Worm (Caenorhabditis elegans) whole organism, L4 larva: Measurements from ENCODE around the gene php-3.

Source experiments
- F37D6.2 ChIP-seq: sonication (generic microtip); optimal IDR thresholded peaks from 2 replicates; lab custom pipeline; 2016; ENCODE audit warnings: mild to moderate bottlenecking, missing genetic modification characterization, missing compliant biosample characterization
- aha-1 ChIP-seq: fragments of 150-350 bp; peaks from one replicate; lab custom pipeline; 2014; ENCODE audit warnings: missing biosample characterization, missing genetic modification characterization
- ceh-20 ChIP-seq: fragments of 200-800 bp; sonication (Bioruptor generic); IDR thresholded peaks from 2 replicates; pipeline ENCODE4 v1.3.6; 2022; ENCODE audit warnings: missing genetic modification reagents, missing genetic modification characterization, missing compliant biosample characterization
- ceh-82 ChIP-seq: sonication (generic microtip); optimal IDR thresholded peaks from 2 replicates; lab custom pipeline; 2017; ENCODE audit warnings: missing biosample characterization, missing genetic modification characterization
- ctbp-1 ChIP-seq: fragments of 200-800 bp; sonication (Bioruptor generic); IDR thresholded peaks from 2 replicates; pipeline ENCODE4 v1.3.6; 2022; ENCODE audit warnings: missing genetic modification reagents, missing genetic modification characterization, missing compliant biosample characterization
- daf-16 ChIP-seq, 3 experiments: sonication (generic microtip); optimal IDR thresholded peaks; 2 replicates each; lab custom pipeline; 2016 to 2017; ENCODE audit warnings: missing genetic modification characterization in 3 of 3, missing genetic modification reagents in 3 of 3, mild to moderate bottlenecking in 2 of 3, missing compliant biosample characterization in 2 of 3, missing biosample characterization in 1 of 3, moderate library complexity in 1 of 3
- dmd-6 ChIP-seq: fragments of 200-800 bp; sonication (Bioruptor generic); IDR thresholded peaks from 2 replicates; pipeline ENCODE4 v1.3.6; 2022; ENCODE audit warnings: missing genetic modification reagents, missing genetic modification characterization, missing compliant biosample characterization
- dve-1 ChIP-seq: sonication (generic microtip); optimal IDR thresholded peaks from 2 replicates; lab custom pipeline; 2017; ENCODE audit warnings: antibody characterized with exemption, mild to moderate bottlenecking, missing genetic modification characterization, missing compliant biosample characterization; ENCODE audit not compliant: insufficient read depth
- egl-27 ChIP-seq: sonication (generic microtip); optimal IDR thresholded peaks from 3 replicates; lab custom pipeline; 2017; ENCODE audit warnings: missing biosample characterization, missing genetic modification reagents, missing genetic modification characterization
- fos-1 ChIP-seq: fragments of 150-350 bp; optimal IDR thresholded peaks from 2 replicates; lab custom pipeline; 2014; ENCODE audit warnings: missing biosample characterization, missing genetic modification characterization
- lin-13 ChIP-seq: fragments of 150-350 bp; optimal IDR thresholded peaks from 2 replicates; lab custom pipeline; 2014; ENCODE audit warnings: missing biosample characterization, missing genetic modification reagents, missing genetic modification characterization
- lin-38 ChIP-seq: fragments of 200-800 bp; sonication (Bioruptor generic); IDR thresholded peaks from 2 replicates; pipeline ENCODE4 v1.3.6; 2022; ENCODE audit warnings: missing genetic modification reagents, missing genetic modification characterization, missing compliant biosample characterization
- lin-39 ChIP-seq: fragments of 150-350 bp; optimal IDR thresholded peaks from 2 replicates; lab custom pipeline; 2014; ENCODE audit warnings: missing biosample characterization, missing genetic modification reagents, missing genetic modification characterization
- lsy-2 ChIP-seq, 2 experiments: fragments of 150-350 bp in 1 of 2; sonication (generic microtip) in 1 of 2; optimal IDR thresholded peaks; 2 replicates each; lab custom pipeline; 2014 to 2017; ENCODE audit warnings: missing biosample characterization in 2 of 2, missing genetic modification characterization in 2 of 2
- nhr-111 ChIP-seq: fragments of 200-800 bp; sonication (Bioruptor generic); optimal IDR thresholded peaks from 2 replicates; lab custom pipeline; 2018; ENCODE audit warnings: mild to moderate bottlenecking, missing genetic modification characterization, missing compliant biosample characterization
- nhr-28 ChIP-seq: fragments of 150-350 bp; optimal IDR thresholded peaks from 2 replicates; lab custom pipeline; 2014; ENCODE audit warnings: missing biosample characterization, missing genetic modification characterization
- nhr-41 ChIP-seq: fragments of 200-800 bp; sonication (Bioruptor generic); IDR thresholded peaks from 2 replicates; pipeline ENCODE4 v1.3.6; 2022; ENCODE audit warnings: missing genetic modification reagents, missing genetic modification characterization, missing compliant biosample characterization
- php-3 ChIP-seq: fragments of 200-800 bp; sonication (Bioruptor generic); IDR thresholded peaks from 2 replicates; pipeline ENCODE4 v1.3.6; 2022; ENCODE audit warnings: missing genetic modification reagents, missing genetic modification characterization, missing compliant biosample characterization
- saeg-2 ChIP-seq: fragments of 200-800 bp; sonication (Bioruptor generic); IDR thresholded peaks from 2 replicates; pipeline ENCODE4 v1.3.6; 2022; ENCODE audit warnings: missing genetic modification reagents, missing genetic modification characterization, missing compliant biosample characterization
- sdz-12 ChIP-seq: fragments of 200-800 bp; sonication (Bioruptor generic); optimal IDR thresholded peaks from 2 replicates; lab custom pipeline; 2018; ENCODE audit warnings: mild to moderate bottlenecking, missing genetic modification characterization, missing compliant biosample characterization
- set-16 ChIP-seq: fragments of 200-800 bp; sonication (Bioruptor generic); IDR thresholded peaks from 2 replicates; pipeline ENCODE4 v1.3.6; 2022; ENCODE audit warnings: missing genetic modification reagents, missing genetic modification characterization, missing compliant biosample characterization
- snpc-1.2 ChIP-seq: fragments of 200-800 bp; sonication (Bioruptor generic); IDR thresholded peaks from 2 replicates; pipeline ENCODE4 v1.3.6; 2022; ENCODE audit warnings: missing genetic modification reagents, missing genetic modification characterization, missing compliant biosample characterization
- spr-1 ChIP-seq: sonication (generic microtip); optimal IDR thresholded peaks from 2 replicates; lab custom pipeline; 2016; ENCODE audit warnings: mild to moderate bottlenecking, missing genetic modification characterization, missing compliant biosample characterization
- tra-1 ChIP-seq: fragments of 200-800 bp; sonication (Bioruptor generic); IDR thresholded peaks from 2 replicates; pipeline ENCODE4 v1.3.6; 2022; ENCODE audit warnings: missing genetic modification reagents, missing genetic modification characterization, missing compliant biosample characterization
- unc-130 ChIP-seq: sonication (generic microtip); optimal IDR thresholded peaks from 2 replicates; lab custom pipeline; 2016; ENCODE audit warnings: missing genetic modification reagents, missing genetic modification characterization, missing compliant biosample characterization
- vab-7 ChIP-seq: fragments of 200-800 bp; sonication (Bioruptor generic); IDR thresholded peaks from 2 replicates; pipeline ENCODE4 v1.3.6; 2022; ENCODE audit warnings: missing genetic modification reagents, missing genetic modification characterization, missing compliant biosample characterization
- zfp-3 ChIP-seq: fragments of 200-800 bp; sonication (Bioruptor generic); conservative IDR thresholded peaks from 2 replicates; pipeline ENCODE4 v1.3.6; 2022; ENCODE audit warnings: missing genetic modification reagents, missing genetic modification characterization, missing compliant biosample characterization
- zip-2 ChIP-seq: fragments of 150-350 bp; optimal IDR thresholded peaks from 2 replicates; lab custom pipeline; 2014; ENCODE audit warnings: missing biosample characterization, missing genetic modification characterization
- ztf-7 ChIP-seq: fragments of 150-350 bp; optimal IDR thresholded peaks from 2 replicates; lab custom pipeline; 2014; ENCODE audit warnings: missing biosample characterization, missing genetic modification characterization

php-3 gene

DNA sequence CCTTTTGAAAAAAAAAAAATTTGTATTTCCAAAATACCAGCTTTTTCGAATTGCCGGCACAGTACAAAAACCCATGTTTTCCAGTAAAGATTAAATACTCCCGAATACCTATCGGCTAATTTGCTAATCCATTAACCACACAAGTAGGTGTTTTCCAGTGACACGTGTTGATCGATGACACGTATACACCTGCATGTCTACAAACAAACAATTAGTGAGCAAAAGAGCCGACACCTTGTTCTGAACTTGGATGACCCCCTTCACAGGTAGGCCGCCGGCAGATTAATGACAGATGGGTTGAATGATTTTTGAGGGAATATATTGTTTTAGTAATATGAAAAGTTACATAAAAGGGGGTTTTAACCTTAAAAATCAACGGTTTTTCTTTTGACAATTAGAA is 15.2 kb upstream of the php-3 start:
- TF ChIP-seq unc-130 (GFP tag; lab: Kevin White, UChicago), result no peak
- TF ChIP-seq zip-2, result no peak
- TF ChIP-seq nhr-111 (GFP tag; lab: Kevin White, UChicago), result no peak
- TF ChIP-seq nhr-41 (GFP tag; lab: Robert Waterston, UW), result no peak
- TF ChIP-seq ctbp-1 (GFP tag; lab: Robert Waterston, UW), result no peak
- no peak for TF ChIP-seq snpc-1.2 (GFP tag; lab: Robert Waterston, UW)
- TF ChIP-seq spr-1 (tag; lab: Kevin White, UChicago), result no peak

DNA sequence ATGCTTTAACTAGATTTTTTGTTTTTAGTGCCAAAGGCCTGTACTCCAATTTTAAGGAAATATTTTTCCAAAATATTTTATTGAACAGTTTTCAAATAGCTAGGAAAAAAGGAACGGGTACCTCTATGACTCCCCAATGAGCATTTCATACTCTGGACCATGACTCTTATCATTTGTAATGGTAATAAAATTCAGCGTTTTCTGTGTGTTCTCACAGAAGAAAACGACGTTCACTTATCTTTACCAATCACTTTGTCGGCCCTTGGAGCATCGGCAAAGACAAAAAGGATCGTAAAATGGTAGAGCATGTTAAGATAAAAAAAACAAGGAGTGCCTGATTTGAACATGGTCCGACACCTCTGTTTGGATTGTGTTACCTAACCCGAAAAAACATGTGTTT is 10.2 kb upstream of the php-3 start:
- TF ChIP-seq lin-39 (tag; lab: Kevin White, UChicago) (no peak), php-3 (GFP tag; lab: Robert Waterston, UW) (peak; percentile 49; the same call in 1 of the 2 replicates)
- TF ChIP-seq, all 104 proteins: peak for 1

DNA sequence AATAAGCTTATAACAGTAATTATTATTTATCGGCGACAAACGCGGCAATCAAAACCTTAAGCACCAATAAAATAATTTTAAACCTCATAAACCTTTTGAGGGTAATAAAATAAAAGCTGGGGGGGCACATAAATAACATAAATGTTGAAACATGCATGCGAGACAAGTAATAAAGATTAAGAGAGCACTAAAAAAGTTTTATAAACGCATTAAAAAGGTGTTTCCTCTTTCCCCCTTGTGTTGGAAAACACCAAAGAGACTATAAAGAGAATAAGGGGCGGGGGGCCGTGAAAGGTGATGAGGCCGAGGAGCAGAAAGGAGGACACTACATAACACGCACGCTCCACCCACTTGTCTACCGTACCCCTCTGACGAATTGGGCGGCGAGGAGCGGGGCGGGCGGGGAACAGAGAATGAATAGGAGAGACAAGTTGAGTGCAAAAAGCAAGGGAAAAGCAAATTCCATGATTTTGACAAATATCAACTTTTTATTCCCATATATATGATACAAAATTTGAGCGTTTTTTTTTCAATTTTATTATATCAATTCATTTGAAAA is 7.5 kb upstream of the php-3 start:
- peak; percentile 29 for TF ChIP-seq dmd-6 (GFP tag; lab: Robert Waterston, UW)
- TF ChIP-seq fos-1 (tag; lab: Kevin White, UChicago), result no peak
- TF ChIP-seq lin-13 (GFP tag; lab: Kevin White, UChicago), result no peak
- no peak for TF ChIP-seq lin-39 (tag; lab: Kevin White, UChicago)
- peak; percentile 18 for TF ChIP-seq dve-1 (tag; lab: Kevin White, UChicago)
- TF ChIP-seq ceh-20 (GFP tag; lab: Robert Waterston, UW), result peak; percentile 87
- TF ChIP-seq ceh-82 (tag; lab: Kevin White, UChicago), result no peak
- TF ChIP-seq set-16 (GFP tag; lab: Robert Waterston, UW), result peak; percentile 27; the same call in 1 of the 2 replicates
- TF ChIP-seq lsy-2 (tag; optimal IDR thresholded peaks at IDR 0.05; lab: Kevin White, UChicago), result peak in 1 of 2 experiments; percentile 67
- TF ChIP-seq php-3 (GFP tag; lab: Robert Waterston, UW), result peak; percentile 100
- no peak for TF ChIP-seq F37D6.2 (tag; lab: Kevin White, UChicago)
- peak; percentile 7 for TF ChIP-seq aha-1 (tag; lab: Kevin White, UChicago)
- TF ChIP-seq vab-7, result no peak
- TF ChIP-seq saeg-2 (GFP tag; lab: Robert Waterston, UW), result no peak
- peak; percentile 83; the same call in 1 of the 2 replicates for TF ChIP-seq tra-1 (GFP tag; lab: Robert Waterston, UW)
- no peak for TF ChIP-seq egl-27 (tag; lab: Kevin White, UChicago)
- TF ChIP-seq daf-16 (GFP tag; optimal IDR thresholded peaks at IDR 0.05; lab: Kevin White, UChicago), result no peak
- TF ChIP-seq daf-16 (tag; optimal IDR thresholded peaks at IDR 0.05; lab: Kevin White, UChicago), result peak; percentile 52
- no peak for TF ChIP-seq ztf-7 (tag; lab: Kevin White, UChicago)
- peak; percentile 6 for TF ChIP-seq nhr-28 (tag; lab: Kevin White, UChicago)
- TF ChIP-seq, all 104 proteins: peak for 10

DNA sequence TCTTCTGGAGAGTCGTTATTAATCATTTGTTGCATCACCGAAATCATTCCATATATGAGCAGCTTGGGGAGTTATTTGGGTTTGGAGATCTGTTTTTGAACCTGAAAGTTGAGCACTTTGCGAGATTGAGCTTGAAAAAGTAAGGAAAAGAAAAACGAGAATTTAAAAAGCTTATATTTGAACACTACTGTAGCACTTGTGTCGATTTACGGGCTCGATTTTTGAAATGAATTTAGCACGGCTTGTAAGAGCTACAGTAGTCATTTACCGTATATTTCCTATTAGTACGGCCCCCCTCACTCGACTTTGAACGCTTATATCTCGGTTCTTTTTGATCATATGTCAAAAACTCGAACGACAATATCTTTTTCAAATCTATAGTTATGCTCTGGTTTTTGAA is 6.9 kb upstream of the php-3 start, which contains the start of gene nob-1:
TSS of gene nob-1 (minus strand) at position 101 of the 400 bp plus-strand sequence.
- TF ChIP-seq aha-1 (tag; lab: Kevin White, UChicago), result peak; percentile 10
- TF ChIP-seq lin-13 (GFP tag; lab: Kevin White, UChicago), result no peak

DNA sequence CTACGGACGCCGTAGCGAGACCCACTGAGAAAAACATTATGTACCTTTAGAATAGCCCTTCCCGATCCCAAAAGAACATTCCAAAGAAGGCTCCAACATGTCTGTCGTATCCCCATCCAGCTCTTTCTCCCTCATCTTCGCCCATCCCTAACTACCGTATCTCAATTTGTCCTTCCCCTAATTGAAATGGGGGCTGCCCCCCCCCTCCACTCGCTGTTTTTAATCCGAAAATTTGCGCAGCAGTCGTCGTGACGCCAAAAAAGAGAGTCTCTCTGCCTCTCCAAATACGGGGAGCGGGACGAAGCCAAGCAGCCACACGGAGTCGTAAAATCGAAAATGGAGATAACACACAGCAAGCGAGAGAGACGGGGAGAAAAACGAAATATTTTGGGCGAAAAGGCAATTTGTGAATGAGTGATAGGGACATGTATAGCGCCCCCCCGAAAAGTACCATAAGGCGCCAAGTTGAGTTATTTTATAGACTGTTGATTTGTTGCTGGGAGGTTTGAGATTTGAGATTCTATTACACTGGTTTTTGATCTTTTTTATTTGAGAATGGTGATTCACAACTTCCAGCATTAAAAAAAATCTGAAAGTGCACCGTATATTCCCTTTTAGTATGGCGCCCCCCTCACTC is 4.8 kb upstream of the php-3 start:
- TF ChIP-seq php-3 (GFP tag; lab: Robert Waterston, UW) (peak; percentile 82), set-16 (GFP tag; lab: Robert Waterston, UW) (peak; percentile 31), lin-38 (GFP tag; lab: Robert Waterston, UW) (no peak), zfp-3 (GFP tag; lab: Robert Waterston, UW) (0 out of 2 replicates have a peak, but pooled peaks have one; percentile 24), sdz-12 (GFP tag; lab: Kevin White, UChicago) (no peak), dve-1 (tag; lab: Kevin White, UChicago) (peak; percentile 22), ceh-20 (GFP tag; lab: Robert Waterston, UW) (0 out of 2 replicates have a peak, but pooled peaks have one; percentile 17)
